Fruit fly (Drosophila melanogaster) whole organism, embryonic: ENCODE results near the gene v.

Source experiments
- Atf6 ChIP-seq: fragments of 200-800 bp; sonication (Bioruptor generic); IDR thresholded peaks from 2 replicates; pipeline ENCODE4 v1.3.6; 2022; ENCODE audit warnings: missing biosample characterization, missing genetic modification characterization
- CG10431 ChIP-seq: fragments of 200-800 bp; sonication (Bioruptor generic); optimal IDR thresholded peaks from 3 replicates; lab custom pipeline; 2018; ENCODE audit warnings: missing biosample characterization, mild to moderate bottlenecking, missing genetic modification characterization
- CG11093 ChIP-seq: fragments of 200-800 bp; sonication (Bioruptor generic); IDR thresholded peaks from 3 replicates; pipeline ENCODE4 v1.3.6; 2022; ENCODE audit warnings: missing biosample characterization, missing genetic modification characterization
- CG11247 ChIP-seq: fragments of 200-800 bp; sonication (Bioruptor generic); IDR thresholded peaks from 2 replicates; pipeline ENCODE4 v1.3.6; 2022; ENCODE audit warnings: missing biosample characterization, missing genetic modification characterization
- CG12299 ChIP-seq: fragments of 200-800 bp; sonication (Bioruptor generic); optimal IDR thresholded peaks from 2 replicates; lab custom pipeline; 2018; ENCODE audit warnings: missing biosample characterization, mild to moderate bottlenecking, missing genetic modification characterization
- CG12659 ChIP-seq: fragments of 200-800 bp; sonication (Bioruptor generic); optimal IDR thresholded peaks from 3 replicates; lab custom pipeline; 2017; ENCODE audit warnings: mild to moderate bottlenecking, missing biosample characterization, missing genetic modification reagents, missing genetic modification characterization
- CG12942 ChIP-seq: fragments of 200-800 bp; sonication (Bioruptor generic); optimal IDR thresholded peaks from 3 replicates; lab custom pipeline; 2016; ENCODE audit warnings: missing biosample characterization, missing genetic modification characterization
- CG13424 ChIP-seq: fragments of 200-800 bp; sonication (Bioruptor generic); optimal IDR thresholded peaks from 2 replicates; lab custom pipeline; 2019; ENCODE audit warnings: missing biosample characterization, mild to moderate bottlenecking, missing genetic modification characterization, moderate library complexity
- CG14014 ChIP-seq: fragments of 200-800 bp; sonication (Bioruptor generic); IDR thresholded peaks from 2 replicates; pipeline ENCODE4 v1.3.6; 2022; ENCODE audit warnings: missing biosample characterization, missing genetic modification characterization
- CG14860 ChIP-seq: fragments of 200-800 bp; sonication (Bioruptor generic); IDR thresholded peaks from 3 replicates; pipeline ENCODE4 v1.3.6; 2022; ENCODE audit warnings: missing biosample characterization, missing genetic modification characterization; ENCODE audit not compliant: partially characterized antibody
- CG15269 ChIP-seq: fragments of 200-800 bp; sonication (Bioruptor generic); optimal IDR thresholded peaks from 2 replicates; lab custom pipeline; 2018; ENCODE audit warnings: missing biosample characterization, mild to moderate bottlenecking, missing genetic modification characterization, moderate library complexity
- CG15479 ChIP-seq: fragments of 200-800 bp; sonication (Bioruptor generic); optimal IDR thresholded peaks from 3 replicates; lab custom pipeline; 2019; ENCODE audit warnings: missing biosample characterization, mild to moderate bottlenecking, missing genetic modification characterization, moderate library complexity
- CG17359 ChIP-seq: fragments of 200-800 bp; sonication (Bioruptor generic); optimal IDR thresholded peaks from 3 replicates; lab custom pipeline; 2018; ENCODE audit warnings: missing biosample characterization, mild to moderate bottlenecking, missing genetic modification characterization, moderate library complexity
- CG17385 ChIP-seq: fragments of 200-800 bp; sonication (Bioruptor generic); optimal IDR thresholded peaks from 3 replicates; lab custom pipeline; 2018; ENCODE audit warnings: missing biosample characterization, mild to moderate bottlenecking, missing genetic modification characterization
- CG18599 ChIP-seq: fragments of 200-800 bp; sonication (Bioruptor generic); optimal IDR thresholded peaks from 3 replicates; lab custom pipeline; 2017; ENCODE audit warnings: missing biosample characterization, missing genetic modification characterization, mild to moderate bottlenecking, moderate library complexity, missing genetic modification reagents
- CG2678 ChIP-seq: fragments of 200-800 bp; sonication (Bioruptor generic); optimal IDR thresholded peaks from 3 replicates; lab custom pipeline; 2019; ENCODE audit warnings: missing biosample characterization, mild to moderate bottlenecking, missing genetic modification characterization, moderate library complexity
- CG31365 ChIP-seq: fragments of 200-800 bp; sonication (Bioruptor generic); optimal IDR thresholded peaks from 2 replicates; lab custom pipeline; 2018; ENCODE audit warnings: missing biosample characterization, mild to moderate bottlenecking, missing genetic modification characterization
- CG32532 ChIP-seq: fragments of 200-800 bp; sonication (Bioruptor generic); IDR thresholded peaks from 2 replicates; pipeline ENCODE4 v1.3.6; 2022; ENCODE audit warnings: missing biosample characterization, missing genetic modification characterization
- CG3281 ChIP-seq: fragments of 200-800 bp; sonication (Bioruptor generic); optimal IDR thresholded peaks from 3 replicates; lab custom pipeline; 2017; ENCODE audit warnings: missing biosample characterization, mild to moderate bottlenecking, missing genetic modification characterization
- CG5180 ChIP-seq: fragments of 200-800 bp; sonication (Bioruptor generic); optimal IDR thresholded peaks from 3 replicates; lab custom pipeline; 2017; ENCODE audit warnings: missing biosample characterization, missing genetic modification characterization, mild to moderate bottlenecking, moderate library complexity, missing genetic modification reagents
- CG6689 ChIP-seq: fragments of 200-800 bp; sonication (Bioruptor generic); IDR thresholded peaks from 2 replicates; pipeline ENCODE4 v1.3.6; 2022; ENCODE audit warnings: missing biosample characterization, missing genetic modification characterization
- CG8765 ChIP-seq: fragments of 200-800 bp; sonication (Bioruptor generic); IDR thresholded peaks from 2 replicates; pipeline ENCODE4 v1.3.6; 2022; ENCODE audit warnings: missing biosample characterization, missing genetic modification characterization
- CG9437 ChIP-seq: fragments of 200-800 bp; sonication (Bioruptor generic); optimal IDR thresholded peaks from 2 replicates; lab custom pipeline; 2018; ENCODE audit warnings: missing biosample characterization, mild to moderate bottlenecking, missing genetic modification characterization
- CG9817 ChIP-seq: fragments of 200-800 bp; sonication (Bioruptor generic); optimal IDR thresholded peaks from 2 replicates; lab custom pipeline; 2018; ENCODE audit warnings: missing biosample characterization, mild to moderate bottlenecking, missing genetic modification characterization, moderate library complexity
- Dek ChIP-seq: fragments of 200-800 bp; sonication (Bioruptor generic); optimal IDR thresholded peaks from 3 replicates; lab custom pipeline; 2019; ENCODE audit warnings: missing biosample characterization, mild to moderate bottlenecking, missing genetic modification characterization, moderate library complexity
- Eip74EF ChIP-seq, 2 experiments: fragments of 200-800 bp in 1 of 2; fragments of >200 bp in 1 of 2; sonication (Bioruptor generic) in 1 of 2; optimal IDR thresholded peaks; 2 replicates each; lab custom pipeline; 2017 to 2019; ENCODE audit warnings: missing biosample characterization in 2 of 2, missing genetic modification characterization in 2 of 2, mild to moderate bottlenecking in 1 of 2, moderate library complexity in 1 of 2
- Gug ChIP-seq: fragments of 200-800 bp; sonication (Bioruptor generic); IDR thresholded peaks from 4 replicates; pipeline ENCODE4 v1.3.6; 2022; ENCODE audit warnings: missing biosample characterization, missing genetic modification characterization
- HLH3B ChIP-seq: fragments of 200-800 bp; sonication (Bioruptor generic); IDR thresholded peaks from 2 replicates; pipeline ENCODE4 v1.3.6; 2022; ENCODE audit warnings: missing biosample characterization, missing genetic modification characterization
- HLH54F ChIP-seq: fragments of 200-800 bp; sonication (Bioruptor generic); optimal IDR thresholded peaks from 3 replicates; lab custom pipeline; 2016; ENCODE audit warnings: missing biosample characterization, missing genetic modification characterization
- Hr78 ChIP-seq, 2 experiments: fragments of 200-800 bp in 1 of 2; fragments of >200 bp in 1 of 2; sonication (Bioruptor generic) in 1 of 2; optimal IDR thresholded peaks; 2 replicates each; lab custom pipeline; 2017 to 2019; ENCODE audit warnings: missing biosample characterization in 2 of 2, missing genetic modification characterization in 2 of 2, mild to moderate bottlenecking in 1 of 2, moderate library complexity in 1 of 2
- Trl ChIP-seq, 3 experiments: fragments of >200 bp in 2 of 3; fragments of 200-800 bp in 1 of 3; sonication (Bioruptor generic) in 1 of 3; optimal IDR thresholded peaks; 2 replicates in 1 of 3; 3 replicates in 2 of 3; lab custom pipeline; 2016 to 2017; ENCODE audit warnings: missing biosample characterization in 1 of 3, missing genetic modification characterization in 1 of 3
- ab ChIP-seq: fragments of 200-800 bp; sonication (Bioruptor generic); optimal IDR thresholded peaks from 2 replicates; lab custom pipeline; 2016; ENCODE audit warnings: missing biosample characterization, missing genetic modification characterization
- crp ChIP-seq, 2 experiments: fragments of 200-800 bp; sonication (Bioruptor generic); optimal IDR thresholded peaks; 2 replicates in 1 of 2; 3 replicates in 1 of 2; lab custom pipeline; 2017; ENCODE audit warnings: missing biosample characterization in 2 of 2, missing genetic modification characterization in 2 of 2, mild to moderate bottlenecking in 1 of 2, moderate library complexity in 1 of 2
- dimm ChIP-seq: fragments of 200-800 bp; sonication (Bioruptor generic); IDR thresholded peaks from 2 replicates; pipeline ENCODE4 v1.3.6; 2022; ENCODE audit warnings: missing biosample characterization, missing genetic modification characterization
- ems ChIP-seq: fragments of 200-800 bp; sonication (Bioruptor generic); optimal IDR thresholded peaks from 3 replicates; lab custom pipeline; 2016; ENCODE audit warnings: missing biosample characterization, missing genetic modification characterization
- fru ChIP-seq: fragments of >200 bp; optimal IDR thresholded peaks from 2 replicates; lab custom pipeline; 2017
- gce ChIP-seq: fragments of 200-800 bp; sonication (Bioruptor generic); IDR thresholded peaks from 3 replicates; pipeline ENCODE4 v1.3.6; 2022; ENCODE audit warnings: missing biosample characterization, missing genetic modification characterization
- gcm ChIP-seq: fragments of 200-800 bp; sonication (Bioruptor generic); optimal IDR thresholded peaks from 2 replicates; lab custom pipeline; 2019; ENCODE audit warnings: missing biosample characterization, mild to moderate bottlenecking, missing genetic modification characterization, moderate library complexity
- gsb ChIP-seq: fragments of 200-800 bp; sonication (Bioruptor generic); IDR thresholded peaks from 2 replicates; pipeline ENCODE4 v1.3.6; 2022; ENCODE audit warnings: missing biosample characterization, missing genetic modification characterization
- inv ChIP-seq: fragments of 200-800 bp; sonication (Bioruptor generic); IDR thresholded peaks from 2 replicates; pipeline ENCODE4 v1.3.6; 2022; ENCODE audit warnings: missing biosample characterization, missing genetic modification characterization; ENCODE audit not compliant: partially characterized antibody
- nmo ChIP-seq: fragments of 200-800 bp; sonication (Bioruptor generic); optimal IDR thresholded peaks from 2 replicates; lab custom pipeline; 2018; ENCODE audit warnings: missing biosample characterization, mild to moderate bottlenecking, missing genetic modification characterization, moderate library complexity
- pan ChIP-seq, 4 experiments: fragments of >200 bp in 3 of 4; fragments of 200-800 bp in 1 of 4; sonication (Bioruptor generic) in 1 of 4; optimal IDR thresholded peaks in 3 of 4; IDR thresholded peaks in 1 of 4; 2 replicates each; pipeline versions ENCODE4 v1.3.6 to Lab custom; 2017 to 2022; ENCODE audit warnings: missing biosample characterization in 2 of 4, missing genetic modification characterization in 2 of 4, mixed read lengths in 1 of 4
- run ChIP-seq: fragments of 200-800 bp; sonication (Bioruptor generic); optimal IDR thresholded peaks from 3 replicates; lab custom pipeline; 2018; ENCODE audit warnings: missing biosample characterization, mild to moderate bottlenecking, missing genetic modification characterization
- shn ChIP-seq: fragments of 200-800 bp; sonication (Bioruptor generic); optimal IDR thresholded peaks from 3 replicates; lab custom pipeline; 2016; ENCODE audit warnings: missing biosample characterization, missing genetic modification characterization
- slp2 ChIP-seq: fragments of 200-800 bp; sonication (Bioruptor generic); optimal IDR thresholded peaks from 2 replicates; lab custom pipeline; 2016; ENCODE audit warnings: missing biosample characterization, missing genetic modification characterization
- tap ChIP-seq: fragments of 200-800 bp; optimal IDR thresholded peaks from 3 replicates; lab custom pipeline; 2019; ENCODE audit warnings: missing biosample characterization, mild to moderate bottlenecking, missing genetic modification characterization, moderate library complexity
- tio ChIP-seq: fragments of 200-800 bp; sonication (Bioruptor generic); optimal IDR thresholded peaks from 2 replicates; lab custom pipeline; 2017; ENCODE audit warnings: missing biosample characterization, missing genetic modification characterization, inconsistent platforms

The v gene

DNA sequence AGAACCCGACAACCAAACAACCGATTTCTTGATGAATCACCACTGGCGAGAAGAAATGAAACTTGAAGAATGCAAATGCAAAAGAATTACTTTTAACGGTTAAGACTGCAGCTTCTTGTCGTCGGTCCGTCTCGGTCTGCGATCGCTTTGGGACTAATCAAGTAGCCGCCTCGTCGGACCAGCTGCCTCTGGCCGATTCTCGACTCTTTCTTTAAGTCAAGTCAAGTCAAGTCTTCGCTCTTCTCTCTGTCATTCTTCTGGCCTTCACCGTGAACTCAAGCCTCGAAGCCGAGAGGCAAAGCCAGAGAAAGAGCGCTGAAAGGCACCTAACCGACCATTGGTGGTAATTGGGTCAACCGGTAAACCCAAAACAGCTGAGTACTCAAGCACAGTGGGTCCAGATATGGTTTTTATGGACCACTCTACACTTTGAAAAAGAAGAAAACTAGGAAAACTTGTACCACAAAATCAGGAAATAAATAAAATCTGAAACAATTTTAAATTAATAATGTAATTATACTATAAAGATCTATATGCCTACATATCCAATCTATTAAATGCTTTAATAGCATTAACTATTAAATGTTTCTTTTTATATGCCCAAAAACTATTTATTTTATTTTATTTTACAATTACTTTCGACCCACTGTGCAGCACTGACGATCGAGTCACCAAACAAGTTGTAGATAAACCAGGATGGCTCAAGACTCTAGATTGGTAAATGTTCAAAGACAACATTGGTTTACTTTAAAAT is 43.4 kb downstream of the v start, which contains the start of gene C901 (continued):
- TF ChIP-seq CG6689 (GFP tag; lab: Robert Waterston, UW) (peak; percentile 74), tap (tag; lab: Kevin White, UChicago) (peak; percentile 62), dimm (GFP tag; lab: Robert Waterston, UW) (peak; percentile 40; the same call in 1 of the 2 replicates), CG17385 (GFP tag; lab: Kevin White, UChicago) (peak; percentile 64), crp (GFP tag; optimal IDR thresholded peaks at IDR 0.05; lab: Kevin White, UChicago) (peak in 1 of 2 experiments; percentile 34), CG32532 (peak; percentile 57; the same call in 1 of the 2 replicates), CG31365 (no peak), CG14014 (GFP tag; lab: Robert Waterston, UW) (peak; percentile 58; the same call in 1 of the 2 replicates), shn (no peak), CG12299 (tag; lab: Kevin White, UChicago) (peak; percentile 30), HLH3B (GFP tag; lab: Robert Waterston, UW) (peak; percentile 74), CG2678 (tag; lab: Kevin White, UChicago) (peak; percentile 88), CG5180 (GFP tag; lab: Kevin White, UChicago) (peak; percentile 36), ab (GFP tag; lab: Kevin White, UChicago) (no peak), ems (GFP tag; lab: Kevin White, UChicago) (no peak), CG17359 (tag; lab: Kevin White, UChicago) (peak; percentile 72), CG8765 (GFP tag; lab: Robert Waterston, UW) (no peak), fru (no peak), Gug (GFP tag; lab: Robert Waterston, UW) (peak; percentile 29; the same call in 1 of the 4 replicates), Hr78 (GFP tag; optimal IDR thresholded peaks at IDR 0.05; lab: Kevin White, UChicago) (peak in 1 of 2 experiments; percentile 77), gsb (GFP tag; lab: Robert Waterston, UW) (no peak), CG10431 (peak; percentile 64), CG15269 (tag; lab: Kevin White, UChicago) (peak; percentile 78), Atf6 (GFP tag; lab: Robert Waterston, UW) (peak; percentile 21; the same call in 1 of the 2 replicates), nmo (GFP tag; lab: Kevin White, UChicago) (peak; percentile 85), CG11093 (GFP tag; lab: Robert Waterston, UW) (peak; percentile 59; the same call in 1 of the 3 replicates), tio (peak; percentile 61), slp2 (GFP tag; lab: Kevin White, UChicago) (no peak), gce (GFP tag; lab: Robert Waterston, UW) (no peak), CG12659 (peak; percentile 64), CG18599 (peak; percentile 19), CG3281 (GFP tag; lab: Kevin White, UChicago) (no peak), CG11247 (GFP tag; lab: Robert Waterston, UW) (0 out of 2 replicates have a peak, but pooled peaks have one; percentile 30), CG15479 (GFP tag; lab: Kevin White, UChicago) (no peak), Eip74EF (GFP tag; optimal IDR thresholded peaks at IDR 0.05; lab: Kevin White, UChicago) (peak in 1 of 2 experiments; percentile 61), Trl (optimal IDR thresholded peaks at IDR 0.05; lab: Kevin White, UChicago) (no peak), Trl (GFP tag; optimal IDR thresholded peaks at IDR 0.05; lab: Kevin White, UChicago) (no peak), Dek (tag; lab: Kevin White, UChicago) (peak; percentile 6), CG9817 (peak; percentile 47), gcm (GFP tag; lab: Kevin White, UChicago) (no peak), run (tag; lab: Kevin White, UChicago) (peak; percentile 56), CG14860 (GFP tag; lab: Robert Waterston, UW) (no peak), CG12942 (peak; percentile 13), inv (GFP tag; lab: Robert Waterston, UW) (no peak), CG13424 (tag; lab: Kevin White, UChicago) (peak; percentile 83), HLH54F (no peak), pan (optimal IDR thresholded peaks at IDR 0.05; lab: Kevin White, UChicago) (no peak), pan (GFP tag; optimal IDR thresholded peaks at IDR 0.05 in 1 of 2, IDR thresholded peaks at IDR 0.05 in 1 of 2) (peak in 1 of 2 experiments; percentile 58), CG9437 (GFP tag; lab: Kevin White, UChicago) (peak; percentile 69)
